Worm (Caenorhabditis elegans) whole organism, L3 larva: ENCODE measurements around the gene tag-293.

ENCODE experiments used
- R02D3.7 ChIP-seq: fragments of 150-350 bp; optimal IDR thresholded peaks from 2 replicates; lab custom pipeline; 2014; ENCODE audit warnings: missing biosample characterization, missing genetic modification characterization
- ZK546.5 ChIP-seq: sonication (generic microtip); optimal IDR thresholded peaks from 2 replicates; lab custom pipeline; 2017; ENCODE audit warnings: missing biosample characterization, missing genetic modification characterization
- aly-2 ChIP-seq: fragments of 150-350 bp; optimal IDR thresholded peaks from 2 replicates; lab custom pipeline; 2014; ENCODE audit warnings: missing biosample characterization, missing genetic modification characterization
- ama-1 ChIP-seq: fragments of 150-350 bp; optimal IDR thresholded peaks from 2 replicates; lab custom pipeline; 2018
- ceh-16 ChIP-seq: sonication (generic microtip); optimal IDR thresholded peaks from 2 replicates; lab custom pipeline; 2017; ENCODE audit warnings: missing biosample characterization, missing genetic modification characterization
- ceh-28 ChIP-seq: fragments of 150-350 bp; optimal IDR thresholded peaks from 2 replicates; lab custom pipeline; 2014; ENCODE audit warnings: missing biosample characterization, missing genetic modification reagents, missing genetic modification characterization
- ceh-82 ChIP-seq: fragments of 150-350 bp; optimal IDR thresholded peaks from 2 replicates; lab custom pipeline; 2014; ENCODE audit warnings: missing biosample characterization, missing genetic modification characterization
- ceh-9 ChIP-seq: sonication (generic microtip); optimal IDR thresholded peaks from 2 replicates; lab custom pipeline; 2018; ENCODE audit warnings: missing biosample characterization, missing genetic modification characterization
- egl-27 ChIP-seq: sonication (generic microtip); optimal IDR thresholded peaks from 4 replicates; lab custom pipeline; 2017; ENCODE audit warnings: missing biosample characterization, missing genetic modification reagents, missing genetic modification characterization
- egl-5 ChIP-seq: fragments of 150-350 bp; optimal IDR thresholded peaks from 2 replicates; lab custom pipeline; 2017; ENCODE audit warnings: missing biosample characterization, missing genetic modification reagents, missing genetic modification characterization, inconsistent platforms
- elt-1 ChIP-seq: fragments of 150-350 bp; optimal IDR thresholded peaks from 2 replicates; lab custom pipeline; 2014; ENCODE audit warnings: missing biosample characterization, missing genetic modification characterization
- elt-2 ChIP-seq: sonication (generic microtip); optimal IDR thresholded peaks from 2 replicates; lab custom pipeline; 2016; ENCODE audit warnings: missing genetic modification reagents, mild to moderate bottlenecking, missing genetic modification characterization, missing compliant biosample characterization
- elt-3 ChIP-seq, 3 experiments: fragments of 150-350 bp in 1 of 3; sonication (generic microtip) in 2 of 3; optimal IDR thresholded peaks; 2 replicates in 2 of 3; 4 replicates in 1 of 3; lab custom pipeline; 2014 to 2017; ENCODE audit warnings: missing biosample characterization in 3 of 3, missing genetic modification characterization in 3 of 3
- fkh-10 ChIP-seq: sonication (generic microtip); optimal IDR thresholded peaks from 2 replicates; lab custom pipeline; 2017; ENCODE audit warnings: missing biosample characterization, missing genetic modification reagents, missing genetic modification characterization
- fos-1 ChIP-seq: fragments of 150-350 bp; optimal IDR thresholded peaks from 2 replicates; lab custom pipeline; 2014; ENCODE audit warnings: missing biosample characterization, missing genetic modification characterization
- hmg-11 ChIP-seq: sonication (generic microtip); optimal IDR thresholded peaks from 2 replicates; lab custom pipeline; 2016; ENCODE audit warnings: missing genetic modification characterization, missing compliant biosample characterization
- jun-1 ChIP-seq: fragments of 150-350 bp; optimal IDR thresholded peaks from 2 replicates; lab custom pipeline; 2014; ENCODE audit warnings: missing biosample characterization, missing genetic modification reagents, missing genetic modification characterization
- lsy-12 ChIP-seq: sonication (generic microtip); optimal IDR thresholded peaks from 2 replicates; lab custom pipeline; 2016; ENCODE audit warnings: mild to moderate bottlenecking, missing genetic modification characterization, missing compliant biosample characterization
- mdl-1 ChIP-seq: fragments of 150-350 bp; optimal IDR thresholded peaks from 2 replicates; lab custom pipeline; 2014; ENCODE audit warnings: missing biosample characterization, missing genetic modification characterization
- mml-1 ChIP-seq: fragments of 150-350 bp; sonication (generic microtip); optimal IDR thresholded peaks from 3 replicates; lab custom pipeline; 2014; ENCODE audit warnings: missing biosample characterization, missing genetic modification characterization
- nfya-1 ChIP-seq: sonication (generic microtip); optimal IDR thresholded peaks from 2 replicates; lab custom pipeline; 2017; ENCODE audit warnings: missing genetic modification characterization, mild to moderate bottlenecking, missing compliant biosample characterization, antibody characterized with exemption, moderate library complexity; ENCODE audit not compliant: insufficient read depth
- nhr-11 ChIP-seq: fragments of 150-350 bp; optimal IDR thresholded peaks from 2 replicates; lab custom pipeline; 2014; ENCODE audit warnings: missing biosample characterization, missing genetic modification characterization
- nhr-12 ChIP-seq: fragments of 150-350 bp; optimal IDR thresholded peaks from 2 replicates; lab custom pipeline; 2014; ENCODE audit warnings: missing biosample characterization, missing genetic modification characterization
- nhr-23 ChIP-seq: fragments of 150-350 bp; optimal IDR thresholded peaks from 2 replicates; lab custom pipeline; 2014; ENCODE audit warnings: missing biosample characterization, missing genetic modification reagents, missing genetic modification characterization
- nhr-237 ChIP-seq: fragments of 150-350 bp; optimal IDR thresholded peaks from 2 replicates; lab custom pipeline; 2014; ENCODE audit warnings: missing biosample characterization, missing genetic modification characterization
- nhr-25 ChIP-seq: sonication (generic microtip); optimal IDR thresholded peaks from 2 replicates; lab custom pipeline; 2017; ENCODE audit warnings: missing biosample characterization, missing genetic modification characterization
- nhr-28 ChIP-seq: fragments of 150-350 bp; optimal IDR thresholded peaks from 2 replicates; lab custom pipeline; 2014; ENCODE audit warnings: missing biosample characterization, missing genetic modification characterization
- nhr-43 ChIP-seq: sonication (generic microtip); optimal IDR thresholded peaks from 2 replicates; lab custom pipeline; 2016; ENCODE audit warnings: mild to moderate bottlenecking, missing genetic modification characterization, missing compliant biosample characterization; ENCODE audit not compliant: poor library complexity, severe bottlenecking
- nhr-67 ChIP-seq: fragments of 150-350 bp; optimal IDR thresholded peaks from 2 replicates; lab custom pipeline; 2014; ENCODE audit warnings: missing biosample characterization, missing genetic modification characterization
- nhr-76 ChIP-seq: fragments of 150-350 bp; sonication (generic microtip); optimal IDR thresholded peaks from 5 replicates; lab custom pipeline; 2014; ENCODE audit warnings: missing biosample characterization, missing genetic modification characterization
- pha-4 ChIP-seq: fragments of 150-350 bp; optimal IDR thresholded peaks from 2 replicates; lab custom pipeline; 2014; ENCODE audit warnings: missing biosample characterization, missing genetic modification reagents, missing genetic modification characterization
- pqm-1 ChIP-seq: fragments of 150-350 bp; optimal IDR thresholded peaks from 2 replicates; lab custom pipeline; 2017; ENCODE audit warnings: missing biosample characterization, missing genetic modification characterization, inconsistent platforms
- skn-1 ChIP-seq: fragments of 150-350 bp; optimal IDR thresholded peaks from 2 replicates; lab custom pipeline; 2014; ENCODE audit warnings: missing biosample characterization, missing genetic modification characterization
- tbx-2 ChIP-seq: sonication (generic microtip); optimal IDR thresholded peaks from 2 replicates; lab custom pipeline; 2016; ENCODE audit warnings: mild to moderate bottlenecking, missing genetic modification characterization, missing compliant biosample characterization
- unc-62 ChIP-seq: fragments of 150-350 bp; sonication (generic microtip); optimal IDR thresholded peaks from 4 replicates; lab custom pipeline; 2014; ENCODE audit warnings: missing biosample characterization, missing genetic modification reagents, missing genetic modification characterization
- zag-1 ChIP-seq: fragments of 150-350 bp; optimal IDR thresholded peaks from 2 replicates; lab custom pipeline; 2014; ENCODE audit warnings: missing biosample characterization, missing genetic modification characterization
- ztf-4 ChIP-seq: fragments of 150-350 bp; optimal IDR thresholded peaks from 2 replicates; lab custom pipeline; 2014; ENCODE audit warnings: missing biosample characterization, missing genetic modification characterization

The tag-293 gene

ce11 chrV:7332253-7332652, 23.1 kb downstream of the tag-293 start, which contains the start of gene F10G2.1:
TSS of gene F10G2.1 (plus strand) at chrV:7332553.
- TF ChIP-seq nfya-1 (tag; lab: Kevin White, UChicago) (no peak), ceh-82 (tag; lab: Kevin White, UChicago) (no peak), egl-5 (tag; lab: Kevin White, UChicago) (no peak), ceh-28 (tag; lab: Kevin White, UChicago) (no peak), nhr-25 (no peak), jun-1 (tag; lab: Kevin White, UChicago) (no peak), unc-62 (no peak), skn-1 (no peak), nhr-43 (tag; lab: Kevin White, UChicago) (no peak), R02D3.7 (tag; lab: Kevin White, UChicago) (no peak), ceh-16 (no peak), ceh-9 (tag; lab: Kevin White, UChicago) (no peak), ZK546.5 (tag; lab: Kevin White, UChicago) (no peak), nhr-23 (tag; lab: Kevin White, UChicago) (no peak), nhr-67 (tag; lab: Kevin White, UChicago) (no peak), fos-1 (no peak), nhr-76 (tag; lab: Kevin White, UChicago) (no peak), mml-1 (tag; lab: Kevin White, UChicago) (no peak), egl-27 (tag; lab: Kevin White, UChicago) (no peak)

- TF ChIP-seq ceh-82 (tag; lab: Kevin White, UChicago) (no peak), fos-1 (no peak), nhr-67 (tag; lab: Kevin White, UChicago) (no peak), pqm-1 (no peak), aly-2 (tag; lab: Kevin White, UChicago) (no peak), jun-1 (tag; lab: Kevin White, UChicago) (no peak)
- TF ChIP-seq, all 47 proteins: peak for 0
Observed at ce11 chrV:7330868-7331267, 24.5 kb downstream of the tag-293 start, which contains the start of gene F10G2.2. TSS of gene F10G2.2 (plus strand) at chrV:7331168.

ce11 chrV:7328092-7328491, 27.3 kb downstream of the tag-293 start, which contains the start of gene clec-7:
TSS of gene clec-7 (plus strand) at chrV:7328392.
- TF ChIP-seq elt-3 (tag; optimal IDR thresholded peaks at IDR 0.05; lab: Kevin White, UChicago) (no peak), nhr-12 (no peak), elt-2 (tag; lab: Kevin White, UChicago) (peak; percentile 2)
- TF ChIP-seq, all 47 proteins: peak for 1

- TF ChIP-seq fos-1 (no peak), zag-1 (tag; lab: Kevin White, UChicago) (no peak), mdl-1 (tag; lab: Kevin White, UChicago) (no peak), elt-3 (tag; optimal IDR thresholded peaks at IDR 0.05; lab: Kevin White, UChicago) (no peak), nhr-237 (tag; lab: Kevin White, UChicago) (no peak), skn-1 (no peak), ama-1 (lab: Kevin White, UChicago) (no peak), ztf-4 (no peak), nhr-25 (no peak), nhr-11 (no peak), hmg-11 (tag; lab: Kevin White, UChicago) (no peak), fkh-10 (GFP tag; lab: Kevin White, UChicago) (no peak), pha-4 (tag; lab: Kevin White, UChicago) (no peak), nhr-28 (no peak), tbx-2 (tag; lab: Kevin White, UChicago) (no peak), ceh-16 (no peak), nhr-76 (tag; lab: Kevin White, UChicago) (no peak), pqm-1 (no peak), lsy-12 (tag; lab: Kevin White, UChicago) (no peak), ceh-9 (tag; lab: Kevin White, UChicago) (no peak)
Observed at ce11 chrV:7326928-7327327, 28.4 kb downstream of the tag-293 start, which contains the start of gene F10G2.4. TSS of gene F10G2.4 (plus strand) at chrV:7327228.

- TF ChIP-seq elt-1 (tag; lab: Kevin White, UChicago): no peak
- TF ChIP-seq unc-62: no peak
Observed at ce11 chrV:7325285-7325684, 30.1 kb downstream of the tag-293 start, which contains the start of gene srx-92. TSS of gene srx-92 (minus strand) at chrV:7325385.
